Fruit fly (Drosophila melanogaster) whole organism, embryonic: ENCODE measurements around the gene CG8814.

Experiments
- CG17186 ChIP-seq: fragments of 200-800 bp; sonication (Bioruptor generic); optimal IDR thresholded peaks from 3 replicates; lab custom pipeline; 2017; ENCODE audit warnings: missing biosample characterization, missing genetic modification reagents, missing genetic modification characterization
- CG2129 ChIP-seq: fragments of 200-800 bp; sonication (Bioruptor generic); IDR thresholded peaks from 2 replicates; pipeline ENCODE4 v1.3.6; 2022; ENCODE audit warnings: missing biosample characterization, missing genetic modification characterization; ENCODE audit not compliant: partially characterized antibody
- HmgD ChIP-seq: fragments of 200-800 bp; sonication (Bioruptor generic); optimal IDR thresholded peaks from 3 replicates; lab custom pipeline; 2016; ENCODE audit warnings: missing biosample characterization, missing genetic modification characterization
- fu2 ChIP-seq: fragments of 200-800 bp; sonication (Bioruptor generic); optimal IDR thresholded peaks from 2 replicates; lab custom pipeline; 2016; ENCODE audit warnings: missing biosample characterization, missing genetic modification characterization
- tin ChIP-seq: fragments of 200-800 bp; sonication (Bioruptor generic); optimal IDR thresholded peaks from 3 replicates; lab custom pipeline; 2016; ENCODE audit warnings: missing biosample characterization, missing genetic modification characterization

- no peak for TF ChIP-seq CG2129 (GFP tag; lab: Robert Waterston, UW)
- no peak for TF ChIP-seq HmgD (GFP tag; lab: Kevin White, UChicago)
- no peak for TF ChIP-seq tin (GFP tag; lab: Kevin White, UChicago)
- no peak for TF ChIP-seq fu2
- no peak for TF ChIP-seq CG17186 (GFP tag; lab: Kevin White, UChicago)
Observed at dm6 chr2L:2886613-2887537, 12.2 kb downstream of the CG8814 start.
